Fruit fly (Drosophila melanogaster) whole organism, embryonic: ENCODE data around the gene CG15368.

Experiments used
- Atf-2 ChIP-seq: fragments of 200-800 bp; sonication (Bioruptor generic); optimal IDR thresholded peaks from 2 replicates; lab custom pipeline; 2016; ENCODE audit warnings: missing biosample characterization, missing genetic modification characterization
- CG1024 ChIP-seq: fragments of 200-800 bp; sonication (Bioruptor generic); IDR thresholded peaks from 2 replicates; pipeline ENCODE4 v1.3.6; 2022; ENCODE audit warnings: missing biosample characterization, missing genetic modification characterization
- CG10267 ChIP-seq: fragments of 200-800 bp; sonication (Bioruptor generic); optimal IDR thresholded peaks from 2 replicates; lab custom pipeline; 2018; ENCODE audit warnings: missing biosample characterization, mild to moderate bottlenecking, missing genetic modification characterization, moderate library complexity
- CG10431 ChIP-seq: fragments of 200-800 bp; sonication (Bioruptor generic); optimal IDR thresholded peaks from 3 replicates; lab custom pipeline; 2018; ENCODE audit warnings: missing biosample characterization, mild to moderate bottlenecking, missing genetic modification characterization
- CG15696 ChIP-seq: fragments of 200-800 bp; sonication (Bioruptor generic); optimal IDR thresholded peaks from 2 replicates; lab custom pipeline; 2019; ENCODE audit warnings: missing biosample characterization, mild to moderate bottlenecking, missing genetic modification characterization, moderate library complexity
- CG16813 ChIP-seq: fragments of 200-800 bp; sonication (Bioruptor generic); IDR thresholded peaks from 3 replicates; pipeline ENCODE4 v1.3.6; 2022; ENCODE audit warnings: missing biosample characterization, missing genetic modification characterization; ENCODE audit not compliant: partially characterized antibody
- CG17802 ChIP-seq: fragments of 200-800 bp; sonication (Bioruptor generic); optimal IDR thresholded peaks from 2 replicates; lab custom pipeline; 2018; ENCODE audit warnings: missing biosample characterization, mild to moderate bottlenecking, missing genetic modification characterization, moderate library complexity
- CG17829 ChIP-seq: fragments of 200-800 bp; optimal IDR thresholded peaks from 2 replicates; lab custom pipeline; 2019; ENCODE audit warnings: missing biosample characterization, mild to moderate bottlenecking, missing genetic modification characterization, moderate library complexity
- CG1792 ChIP-seq: fragments of 200-800 bp; sonication (Bioruptor generic); optimal IDR thresholded peaks from 2 replicates; lab custom pipeline; 2016; ENCODE audit warnings: missing biosample characterization, missing genetic modification characterization
- CG2116 ChIP-seq: fragments of 200-800 bp; sonication (Bioruptor generic); optimal IDR thresholded peaks from 3 replicates; lab custom pipeline; 2018; ENCODE audit warnings: missing biosample characterization, mild to moderate bottlenecking, missing genetic modification characterization
- CG4360 ChIP-seq: fragments of 200-800 bp; sonication (Bioruptor generic); IDR thresholded peaks from 2 replicates; pipeline ENCODE4 v1.3.6; 2022; ENCODE audit warnings: missing biosample characterization, missing genetic modification characterization
- CG4707 ChIP-seq: fragments of 200-800 bp; sonication (Bioruptor generic); optimal IDR thresholded peaks from 2 replicates; lab custom pipeline; 2018; ENCODE audit warnings: missing biosample characterization, mild to moderate bottlenecking, missing genetic modification characterization, moderate library complexity
- CG6175 ChIP-seq: fragments of 200-800 bp; sonication (Bioruptor generic); IDR thresholded peaks from 3 replicates; pipeline ENCODE4 v1.3.6; 2022; ENCODE audit warnings: missing biosample characterization, missing genetic modification characterization
- CG7271 ChIP-seq: fragments of 200-800 bp; sonication (Bioruptor generic); optimal IDR thresholded peaks from 2 replicates; lab custom pipeline; 2018; ENCODE audit warnings: missing biosample characterization, mild to moderate bottlenecking, missing genetic modification characterization, moderate library complexity
- CG7372 ChIP-seq: fragments of 200-800 bp; sonication (Bioruptor generic); IDR thresholded peaks from 2 replicates; pipeline ENCODE4 v1.3.6; 2022; ENCODE audit warnings: missing biosample characterization, missing genetic modification characterization
- CG7987 ChIP-seq: fragments of 200-800 bp; sonication (Bioruptor generic); optimal IDR thresholded peaks from 2 replicates; lab custom pipeline; 2018; ENCODE audit warnings: missing biosample characterization, mild to moderate bottlenecking, missing genetic modification characterization, moderate library complexity
- CG8359 ChIP-seq: fragments of 200-800 bp; sonication (Bioruptor generic); optimal IDR thresholded peaks from 2 replicates; lab custom pipeline; 2017; ENCODE audit warnings: missing biosample characterization, mild to moderate bottlenecking, missing genetic modification characterization, borderline replicate concordance
- CG9437 ChIP-seq: fragments of 200-800 bp; sonication (Bioruptor generic); optimal IDR thresholded peaks from 2 replicates; lab custom pipeline; 2018; ENCODE audit warnings: missing biosample characterization, mild to moderate bottlenecking, missing genetic modification characterization
- CG9609 ChIP-seq: fragments of 200-800 bp; sonication (Bioruptor generic); optimal IDR thresholded peaks from 3 replicates; lab custom pipeline; 2016; ENCODE audit warnings: missing biosample characterization, missing genetic modification characterization
- Dbx ChIP-seq: fragments of 200-800 bp; sonication (Bioruptor generic); IDR thresholded peaks from 3 replicates; pipeline ENCODE4 v1.3.6; 2022; ENCODE audit warnings: missing biosample characterization, missing genetic modification characterization
- Dip3 ChIP-seq: fragments of 200-800 bp; sonication (Bioruptor generic); optimal IDR thresholded peaks from 3 replicates; lab custom pipeline; 2016; ENCODE audit warnings: missing biosample characterization, missing genetic modification characterization
- Dll ChIP-seq: fragments of 200-800 bp; sonication (Bioruptor generic); IDR thresholded peaks from 4 replicates; pipeline ENCODE4 v1.3.6; 2022; ENCODE audit warnings: missing biosample characterization, missing genetic modification characterization; ENCODE audit not compliant: partially characterized antibody
- Doc2 ChIP-seq: fragments of 200-800 bp; sonication (Bioruptor generic); IDR thresholded peaks from 2 replicates; pipeline ENCODE4 v1.3.6; 2022; ENCODE audit warnings: missing biosample characterization, missing genetic modification characterization
- HLH4C ChIP-seq: fragments of 200-800 bp; sonication (Bioruptor generic); IDR thresholded peaks from 3 replicates; pipeline ENCODE4 v1.3.6; 2022; ENCODE audit warnings: missing biosample characterization, missing genetic modification characterization; ENCODE audit not compliant: partially characterized antibody
- HLH54F ChIP-seq: fragments of 200-800 bp; sonication (Bioruptor generic); optimal IDR thresholded peaks from 3 replicates; lab custom pipeline; 2016; ENCODE audit warnings: missing biosample characterization, missing genetic modification characterization
- Lim3 ChIP-seq: fragments of 200-800 bp; sonication (Bioruptor generic); IDR thresholded peaks from 2 replicates; pipeline ENCODE4 v1.3.6; 2022; ENCODE audit warnings: missing biosample characterization, missing genetic modification characterization
- MBD-R2 ChIP-seq: fragments of 200-800 bp; sonication (Bioruptor generic); IDR thresholded peaks from 2 replicates; pipeline ENCODE4 v1.3.6; 2022; ENCODE audit warnings: missing biosample characterization, missing genetic modification characterization
- Med ChIP-seq: fragments of 200-800 bp; sonication (Bioruptor generic); peaks from one replicate; lab custom pipeline; 2016; ENCODE audit warnings: missing biosample characterization, missing genetic modification characterization, mild to moderate bottlenecking, inconsistent platforms, moderate library complexity
- NC2β ChIP-seq: fragments of 200-800 bp; sonication (Bioruptor generic); optimal IDR thresholded peaks from 2 replicates; lab custom pipeline; 2016; ENCODE audit warnings: missing biosample characterization, missing genetic modification characterization
- Opbp ChIP-seq: fragments of 200-800 bp; sonication (Bioruptor generic); IDR thresholded peaks from 3 replicates; pipeline ENCODE4 v1.3.6; 2022; ENCODE audit warnings: missing biosample characterization, missing genetic modification characterization; ENCODE audit not compliant: partially characterized antibody
- Rfx ChIP-seq: fragments of 200-800 bp; sonication (Bioruptor generic); IDR thresholded peaks from 2 replicates; pipeline ENCODE4 v1.3.6; 2022; ENCODE audit warnings: missing biosample characterization, missing genetic modification characterization
- Taf1 ChIP-seq: fragments of 200-800 bp; sonication (Bioruptor generic); IDR thresholded peaks from 2 replicates; pipeline ENCODE4 v1.3.6; 2022; ENCODE audit warnings: missing biosample characterization, missing genetic modification characterization
- YL-1 ChIP-seq: fragments of 200-800 bp; sonication (Bioruptor generic); optimal IDR thresholded peaks from 3 replicates; lab custom pipeline; 2017; ENCODE audit warnings: missing biosample characterization, mild to moderate bottlenecking, missing genetic modification characterization
- caup ChIP-seq: fragments of 200-800 bp; sonication (Bioruptor generic); optimal IDR thresholded peaks from 3 replicates; lab custom pipeline; 2017; ENCODE audit warnings: missing biosample characterization, mild to moderate bottlenecking, missing genetic modification characterization, moderate library complexity; ENCODE audit not compliant: severe bottlenecking
- ci ChIP-seq: fragments of 200-800 bp; sonication (Bioruptor generic); IDR thresholded peaks from 3 replicates; pipeline ENCODE4 v1.3.6; 2022; ENCODE audit warnings: missing biosample characterization, missing genetic modification characterization
- dpn ChIP-seq, 2 experiments: fragments of 200-800 bp; sonication (Bioruptor generic); optimal IDR thresholded peaks; 3 replicates each; lab custom pipeline; 2016; ENCODE audit warnings: missing biosample characterization in 2 of 2, missing genetic modification characterization in 2 of 2
- ems ChIP-seq: fragments of 200-800 bp; sonication (Bioruptor generic); optimal IDR thresholded peaks from 3 replicates; lab custom pipeline; 2016; ENCODE audit warnings: missing biosample characterization, missing genetic modification characterization
- ewg ChIP-seq: fragments of 200-800 bp; sonication (Bioruptor generic); optimal IDR thresholded peaks from 3 replicates; lab custom pipeline; 2017; ENCODE audit warnings: mild to moderate bottlenecking, missing biosample characterization, missing genetic modification reagents, missing genetic modification characterization
- fd102C ChIP-seq: fragments of 200-800 bp; sonication (Bioruptor generic); optimal IDR thresholded peaks from 2 replicates; lab custom pipeline; 2018; ENCODE audit warnings: missing biosample characterization, mild to moderate bottlenecking, missing genetic modification characterization, moderate library complexity
- fd64A ChIP-seq: fragments of 200-800 bp; sonication (Bioruptor generic); optimal IDR thresholded peaks from 3 replicates; lab custom pipeline; 2018; ENCODE audit warnings: missing biosample characterization, mild to moderate bottlenecking, missing genetic modification characterization
- fru ChIP-seq: fragments of >200 bp; optimal IDR thresholded peaks from 2 replicates; lab custom pipeline; 2017
- gcm ChIP-seq: fragments of 200-800 bp; sonication (Bioruptor generic); optimal IDR thresholded peaks from 2 replicates; lab custom pipeline; 2019; ENCODE audit warnings: missing biosample characterization, mild to moderate bottlenecking, missing genetic modification characterization, moderate library complexity
- gcm2 ChIP-seq: fragments of 200-800 bp; sonication (Bioruptor generic); optimal IDR thresholded peaks from 2 replicates; lab custom pipeline; 2016; ENCODE audit warnings: missing biosample characterization, missing genetic modification characterization
- ham ChIP-seq: fragments of 200-800 bp; sonication (Bioruptor generic); IDR thresholded peaks from 2 replicates; pipeline ENCODE4 v1.3.6; 2022; ENCODE audit warnings: missing biosample characterization, missing genetic modification characterization
- her ChIP-seq: fragments of 200-800 bp; sonication (Bioruptor generic); optimal IDR thresholded peaks from 2 replicates; lab custom pipeline; 2016; ENCODE audit warnings: missing biosample characterization, missing genetic modification characterization
- klu ChIP-seq: fragments of 200-800 bp; sonication (Bioruptor generic); IDR thresholded peaks from 2 replicates; pipeline ENCODE4 v1.3.6; 2022; ENCODE audit warnings: missing biosample characterization, missing genetic modification characterization
- pum ChIP-seq: fragments of 200-800 bp; sonication (Bioruptor generic); optimal IDR thresholded peaks from 2 replicates; lab custom pipeline; 2016; ENCODE audit warnings: missing biosample characterization, missing genetic modification characterization
- schlank ChIP-seq: fragments of 200-800 bp; sonication (Bioruptor generic); optimal IDR thresholded peaks from 2 replicates; lab custom pipeline; 2018; ENCODE audit warnings: missing biosample characterization, mild to moderate bottlenecking, missing genetic modification characterization
- slp2 ChIP-seq: fragments of 200-800 bp; sonication (Bioruptor generic); optimal IDR thresholded peaks from 2 replicates; lab custom pipeline; 2016; ENCODE audit warnings: missing biosample characterization, missing genetic modification characterization
- tup ChIP-seq: fragments of 200-800 bp; sonication (Bioruptor generic); optimal IDR thresholded peaks from 2 replicates; lab custom pipeline; 2016; ENCODE audit warnings: missing biosample characterization, mild to moderate bottlenecking, missing genetic modification characterization, moderate library complexity
- zen ChIP-seq: fragments of 200-800 bp; sonication (Bioruptor generic); optimal IDR thresholded peaks from 3 replicates; lab custom pipeline; 2018; ENCODE audit warnings: missing biosample characterization, mild to moderate bottlenecking, missing genetic modification characterization, moderate library complexity

CG15368 gene

DNA sequence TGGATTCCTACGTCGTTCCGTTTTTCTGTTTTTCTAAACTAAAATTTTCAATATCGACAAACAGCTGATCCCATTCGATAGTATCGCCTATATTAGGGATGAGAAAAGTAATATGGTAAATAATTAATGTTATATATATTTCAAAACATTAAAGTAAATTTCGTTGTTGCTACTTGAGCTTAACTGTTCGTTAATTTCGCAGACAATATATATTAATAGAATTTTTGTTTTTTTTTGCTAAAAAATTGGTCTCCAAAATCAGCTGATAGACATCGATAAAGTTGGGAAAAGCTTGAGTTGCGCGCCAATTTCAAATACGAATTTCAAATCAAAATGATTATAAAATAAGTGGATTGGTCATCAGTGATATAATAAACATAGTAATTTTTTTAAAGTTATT lies 19.2 kb upstream of the CG15368 start, which contains the start of gene CG12118 (continued):
- TF ChIP-seq CG6175 (GFP tag; lab: Robert Waterston, UW) (0 out of 3 replicates have a peak, but pooled peaks have one; percentile 22), Lim3 (GFP tag; lab: Robert Waterston, UW) (no peak), gcm2 (GFP tag; lab: Kevin White, UChicago) (peak; percentile 13), HLH4C (GFP tag; lab: Robert Waterston, UW) (peak; percentile 90), Atf-2 (GFP tag; lab: Kevin White, UChicago) (peak; percentile 9), ems (GFP tag; lab: Kevin White, UChicago) (peak; percentile 17), NC2β (GFP tag; lab: Kevin White, UChicago) (peak; percentile 46), CG10267 (peak; percentile 81), YL-1 (GFP tag; lab: Kevin White, UChicago) (peak; percentile 44), Opbp (GFP tag; lab: Robert Waterston, UW) (peak; percentile 85), Doc2 (no peak), klu (GFP tag; lab: Robert Waterston, UW) (peak; percentile 41; the same call in 1 of the 2 replicates), fd102C (GFP tag; lab: Kevin White, UChicago) (no peak), CG4707 (no peak), Dip3 (GFP tag; lab: Kevin White, UChicago) (peak; percentile 35), tup (GFP tag; lab: Kevin White, UChicago) (peak; percentile 34), CG2116 (GFP tag; lab: Kevin White, UChicago) (peak; percentile 88), slp2 (no peak), CG7372 (GFP tag; lab: Robert Waterston, UW) (peak; percentile 77), CG15696 (tag; lab: Kevin White, UChicago) (peak; percentile 62), CG16813 (GFP tag; lab: Robert Waterston, UW) (peak; percentile 92), Med (GFP tag; lab: Kevin White, UChicago) (peak; percentile 61), CG4360 (GFP tag; lab: Robert Waterston, UW) (no peak), CG8359 (GFP tag; lab: Kevin White, UChicago) (no peak), her (GFP tag; lab: Kevin White, UChicago) (no peak), Dll (GFP tag; lab: Robert Waterston, UW) (peak; percentile 97), CG17829 (tag; lab: Kevin White, UChicago) (peak; percentile 74), MBD-R2 (peak; percentile 87), zen (tag; lab: Kevin White, UChicago) (peak; percentile 78), CG9437 (GFP tag; lab: Kevin White, UChicago) (peak; percentile 71), CG7271 (tag; lab: Kevin White, UChicago) (peak; percentile 3), gcm (peak; percentile 64), fru (no peak), CG10431 (GFP tag; lab: Kevin White, UChicago) (no peak), CG7987 (GFP tag; lab: Kevin White, UChicago) (peak; percentile 44), Taf1 (GFP tag; lab: Robert Waterston, UW) (no peak), ewg (peak; percentile 33), CG17802 (tag; lab: Kevin White, UChicago) (peak; percentile 25), Dbx (GFP tag; lab: Robert Waterston, UW) (peak; percentile 82), ci (GFP tag; lab: Robert Waterston, UW) (peak; percentile 90), HLH54F (GFP tag; lab: Kevin White, UChicago) (peak; percentile 15), CG1024 (GFP tag; lab: Robert Waterston, UW) (peak; percentile 70), fd64A (GFP tag; lab: Kevin White, UChicago) (no peak), pum (GFP tag; lab: Kevin White, UChicago) (no peak), Rfx (GFP tag; lab: Robert Waterston, UW) (peak; percentile 78), schlank (tag; lab: Kevin White, UChicago) (no peak), ham (peak; percentile 33; the same call in 1 of the 2 replicates), CG9609 (GFP tag; lab: Kevin White, UChicago) (peak; percentile 7), caup (peak; percentile 62), dpn (GFP tag; optimal IDR thresholded peaks at IDR 0.05; lab: Kevin White, UChicago) (peak; percentile 21 to 88), CG1792 (GFP tag; lab: Kevin White, UChicago) (no peak)
